Worm (Caenorhabditis elegans) whole organism, L3 larva: ENCODE measurements around the gene C03B1.3.

ENCODE experiments used
- ZK546.5 ChIP-seq: sonication (generic microtip); optimal IDR thresholded peaks from 2 replicates; lab custom pipeline; 2017; ENCODE audit warnings: missing biosample characterization, missing genetic modification characterization
- aly-2 ChIP-seq: fragments of 150-350 bp; optimal IDR thresholded peaks from 2 replicates; lab custom pipeline; 2014; ENCODE audit warnings: missing biosample characterization, missing genetic modification characterization
- ceh-16 ChIP-seq: sonication (generic microtip); optimal IDR thresholded peaks from 2 replicates; lab custom pipeline; 2017; ENCODE audit warnings: missing biosample characterization, missing genetic modification characterization
- ceh-28 ChIP-seq: fragments of 150-350 bp; optimal IDR thresholded peaks from 2 replicates; lab custom pipeline; 2014; ENCODE audit warnings: missing biosample characterization, missing genetic modification reagents, missing genetic modification characterization
- ceh-82 ChIP-seq: fragments of 150-350 bp; optimal IDR thresholded peaks from 2 replicates; lab custom pipeline; 2014; ENCODE audit warnings: missing biosample characterization, missing genetic modification characterization
- ceh-9 ChIP-seq: sonication (generic microtip); optimal IDR thresholded peaks from 2 replicates; lab custom pipeline; 2018; ENCODE audit warnings: missing biosample characterization, missing genetic modification characterization
- egl-27 ChIP-seq: sonication (generic microtip); optimal IDR thresholded peaks from 4 replicates; lab custom pipeline; 2017; ENCODE audit warnings: missing biosample characterization, missing genetic modification reagents, missing genetic modification characterization
- egl-5 ChIP-seq: fragments of 150-350 bp; optimal IDR thresholded peaks from 2 replicates; lab custom pipeline; 2017; ENCODE audit warnings: missing biosample characterization, missing genetic modification reagents, missing genetic modification characterization, inconsistent platforms
- elt-1 ChIP-seq: fragments of 150-350 bp; optimal IDR thresholded peaks from 2 replicates; lab custom pipeline; 2014; ENCODE audit warnings: missing biosample characterization, missing genetic modification characterization
- elt-2 ChIP-seq: sonication (generic microtip); optimal IDR thresholded peaks from 2 replicates; lab custom pipeline; 2016; ENCODE audit warnings: missing genetic modification reagents, mild to moderate bottlenecking, missing genetic modification characterization, missing compliant biosample characterization
- elt-3 ChIP-seq, 3 experiments: fragments of 150-350 bp in 1 of 3; sonication (generic microtip) in 2 of 3; optimal IDR thresholded peaks; 2 replicates in 2 of 3; 4 replicates in 1 of 3; lab custom pipeline; 2014 to 2017; ENCODE audit warnings: missing biosample characterization in 3 of 3, missing genetic modification characterization in 3 of 3
- eor-1 ChIP-seq, 2 experiments: fragments of 150-350 bp; optimal IDR thresholded peaks; 2 replicates each; lab custom pipeline; 2014 to 2018; ENCODE audit warnings: missing biosample characterization in 2 of 2, missing genetic modification characterization in 2 of 2
- fkh-10 ChIP-seq: sonication (generic microtip); optimal IDR thresholded peaks from 2 replicates; lab custom pipeline; 2017; ENCODE audit warnings: missing biosample characterization, missing genetic modification reagents, missing genetic modification characterization
- fkh-2 ChIP-seq: fragments of 150-350 bp; optimal IDR thresholded peaks from 2 replicates; lab custom pipeline; 2014; ENCODE audit warnings: missing biosample characterization, missing genetic modification reagents, missing genetic modification characterization
- fos-1 ChIP-seq: fragments of 150-350 bp; optimal IDR thresholded peaks from 2 replicates; lab custom pipeline; 2014; ENCODE audit warnings: missing biosample characterization, missing genetic modification characterization
- hmg-11 ChIP-seq: sonication (generic microtip); optimal IDR thresholded peaks from 2 replicates; lab custom pipeline; 2016; ENCODE audit warnings: missing genetic modification characterization, missing compliant biosample characterization
- jun-1 ChIP-seq: fragments of 150-350 bp; optimal IDR thresholded peaks from 2 replicates; lab custom pipeline; 2014; ENCODE audit warnings: missing biosample characterization, missing genetic modification reagents, missing genetic modification characterization
- lin-39 ChIP-seq: fragments of 150-350 bp; optimal IDR thresholded peaks from 2 replicates; lab custom pipeline; 2018; ENCODE audit warnings: missing biosample characterization, missing genetic modification reagents, missing genetic modification characterization
- lsy-12 ChIP-seq: sonication (generic microtip); optimal IDR thresholded peaks from 2 replicates; lab custom pipeline; 2016; ENCODE audit warnings: mild to moderate bottlenecking, missing genetic modification characterization, missing compliant biosample characterization
- mdl-1 ChIP-seq: fragments of 150-350 bp; optimal IDR thresholded peaks from 2 replicates; lab custom pipeline; 2014; ENCODE audit warnings: missing biosample characterization, missing genetic modification characterization
- nfya-1 ChIP-seq: sonication (generic microtip); optimal IDR thresholded peaks from 2 replicates; lab custom pipeline; 2017; ENCODE audit warnings: missing genetic modification characterization, mild to moderate bottlenecking, missing compliant biosample characterization, antibody characterized with exemption, moderate library complexity; ENCODE audit not compliant: insufficient read depth
- nhr-11 ChIP-seq: fragments of 150-350 bp; optimal IDR thresholded peaks from 2 replicates; lab custom pipeline; 2014; ENCODE audit warnings: missing biosample characterization, missing genetic modification characterization
- nhr-12 ChIP-seq: fragments of 150-350 bp; optimal IDR thresholded peaks from 2 replicates; lab custom pipeline; 2014; ENCODE audit warnings: missing biosample characterization, missing genetic modification characterization
- nhr-23 ChIP-seq: fragments of 150-350 bp; optimal IDR thresholded peaks from 2 replicates; lab custom pipeline; 2014; ENCODE audit warnings: missing biosample characterization, missing genetic modification reagents, missing genetic modification characterization
- nhr-237 ChIP-seq: fragments of 150-350 bp; optimal IDR thresholded peaks from 2 replicates; lab custom pipeline; 2014; ENCODE audit warnings: missing biosample characterization, missing genetic modification characterization
- nhr-28 ChIP-seq: fragments of 150-350 bp; optimal IDR thresholded peaks from 2 replicates; lab custom pipeline; 2014; ENCODE audit warnings: missing biosample characterization, missing genetic modification characterization
- nhr-77 ChIP-seq: fragments of 150-350 bp; optimal IDR thresholded peaks from 2 replicates; lab custom pipeline; 2014; ENCODE audit warnings: missing biosample characterization, missing genetic modification characterization
- pha-4 ChIP-seq: fragments of 150-350 bp; optimal IDR thresholded peaks from 2 replicates; lab custom pipeline; 2014; ENCODE audit warnings: missing biosample characterization, missing genetic modification reagents, missing genetic modification characterization
- pqm-1 ChIP-seq: fragments of 150-350 bp; optimal IDR thresholded peaks from 2 replicates; lab custom pipeline; 2017; ENCODE audit warnings: missing biosample characterization, missing genetic modification characterization, inconsistent platforms
- sea-2 ChIP-seq: fragments of 150-350 bp; sonication (generic microtip); optimal IDR thresholded peaks from 4 replicates; lab custom pipeline; 2014; ENCODE audit warnings: missing biosample characterization, missing genetic modification reagents, missing genetic modification characterization
- snpc-4 ChIP-seq: fragments of 150-350 bp; optimal IDR thresholded peaks from 2 replicates; lab custom pipeline; 2014; ENCODE audit warnings: missing biosample characterization, missing genetic modification characterization
- tbx-2 ChIP-seq: sonication (generic microtip); optimal IDR thresholded peaks from 2 replicates; lab custom pipeline; 2016; ENCODE audit warnings: mild to moderate bottlenecking, missing genetic modification characterization, missing compliant biosample characterization
- unc-39 ChIP-seq: sonication (generic microtip); optimal IDR thresholded peaks from 4 replicates; lab custom pipeline; 2017; ENCODE audit warnings: missing biosample characterization, missing genetic modification characterization
- unc-62 ChIP-seq: fragments of 150-350 bp; sonication (generic microtip); optimal IDR thresholded peaks from 4 replicates; lab custom pipeline; 2014; ENCODE audit warnings: missing biosample characterization, missing genetic modification reagents, missing genetic modification characterization
- zag-1 ChIP-seq: fragments of 150-350 bp; optimal IDR thresholded peaks from 2 replicates; lab custom pipeline; 2014; ENCODE audit warnings: missing biosample characterization, missing genetic modification characterization
- ztf-11 ChIP-seq: fragments of 150-350 bp; optimal IDR thresholded peaks from 2 replicates; lab custom pipeline; 2014; ENCODE audit warnings: missing biosample characterization, missing genetic modification characterization
- ztf-4 ChIP-seq: fragments of 150-350 bp; optimal IDR thresholded peaks from 2 replicates; lab custom pipeline; 2014; ENCODE audit warnings: missing biosample characterization, missing genetic modification characterization

Gene C03B1.3

DNA sequence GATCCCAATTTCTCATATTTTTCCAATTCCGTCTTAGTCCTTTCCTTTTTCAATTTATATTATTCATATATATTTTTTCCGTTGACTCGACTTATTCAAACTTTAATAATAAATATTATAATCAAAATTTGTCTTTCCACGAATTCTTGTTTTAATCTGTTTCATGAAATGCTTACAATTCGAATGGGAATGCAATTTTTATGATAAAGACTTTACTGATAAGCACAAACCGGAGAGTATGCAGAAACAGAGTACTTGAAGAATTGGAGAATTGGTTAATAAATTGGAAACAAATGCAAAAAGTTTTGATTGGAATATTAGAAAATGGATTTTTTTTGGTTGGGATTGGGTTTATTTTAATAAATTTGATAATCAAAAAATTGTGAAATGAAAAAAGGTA lies 42.5 kb downstream of the C03B1.3 start:
- no peak for TF ChIP-seq ceh-28 (tag; lab: Kevin White, UChicago)
- peak; percentile 74 for TF ChIP-seq elt-2 (tag; lab: Kevin White, UChicago)
- TF ChIP-seq ceh-16 (tag; lab: Kevin White, UChicago): no peak
- no peak for TF ChIP-seq unc-39 (tag; lab: Kevin White, UChicago)
- TF ChIP-seq aly-2 (tag; lab: Kevin White, UChicago): no peak
- TF ChIP-seq pqm-1 (tag; lab: Kevin White, UChicago): peak; percentile 33
- TF ChIP-seq nhr-11 (tag; lab: Kevin White, UChicago): no peak
- TF ChIP-seq eor-1 (tag; optimal IDR thresholded peaks at IDR 0.05; lab: Kevin White, UChicago): no peak
- no peak for TF ChIP-seq fkh-2 (tag; lab: Kevin White, UChicago)
- TF ChIP-seq ztf-11: no peak
- TF ChIP-seq fos-1 (tag; lab: Kevin White, UChicago): no peak
- TF ChIP-seq egl-27 (tag; lab: Kevin White, UChicago): no peak
- TF ChIP-seq pha-4 (tag; lab: Kevin White, UChicago): peak; percentile 17
- no peak for TF ChIP-seq nhr-23 (tag; lab: Kevin White, UChicago)
- no peak for TF ChIP-seq jun-1
- no peak for TF ChIP-seq hmg-11 (tag; lab: Kevin White, UChicago)

DNA sequence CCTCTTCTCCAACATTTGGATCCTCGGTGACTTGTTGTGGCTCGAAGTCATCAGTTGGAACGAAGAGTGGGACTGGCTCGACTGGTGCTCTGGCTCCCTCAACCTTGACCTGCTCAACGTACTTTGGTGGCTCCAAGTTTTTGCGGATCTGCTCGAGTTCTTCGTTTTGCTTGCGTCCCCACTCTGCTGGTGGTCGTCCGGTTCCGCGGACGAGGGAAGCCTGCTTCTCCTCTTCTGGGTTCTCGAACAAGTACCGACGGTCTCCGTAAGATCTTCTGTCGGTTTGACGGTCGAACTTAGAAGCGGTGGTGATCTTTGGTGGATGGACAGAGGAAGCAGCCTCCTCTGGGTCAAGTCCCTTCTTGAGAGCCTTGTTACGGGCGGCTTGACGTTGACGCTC lies 42.9 kb downstream of the C03B1.3 start:
- TF ChIP-seq lsy-12 (tag; lab: Kevin White, UChicago) (no peak), ztf-4 (tag; lab: Kevin White, UChicago) (no peak), zag-1 (tag; lab: Kevin White, UChicago) (no peak), pqm-1 (tag; lab: Kevin White, UChicago) (no peak), nfya-1 (tag; lab: Kevin White, UChicago) (no peak), lin-39 (tag; lab: Kevin White, UChicago) (no peak), fkh-10 (GFP tag; lab: Kevin White, UChicago) (no peak), fkh-2 (tag; lab: Kevin White, UChicago) (no peak), nhr-12 (tag; lab: Kevin White, UChicago) (no peak), sea-2 (GFP tag; lab: Kevin White, UChicago) (no peak), ceh-9 (tag; lab: Kevin White, UChicago) (no peak), tbx-2 (tag; lab: Kevin White, UChicago) (no peak), mdl-1 (no peak), unc-39 (tag; lab: Kevin White, UChicago) (no peak)

DNA sequence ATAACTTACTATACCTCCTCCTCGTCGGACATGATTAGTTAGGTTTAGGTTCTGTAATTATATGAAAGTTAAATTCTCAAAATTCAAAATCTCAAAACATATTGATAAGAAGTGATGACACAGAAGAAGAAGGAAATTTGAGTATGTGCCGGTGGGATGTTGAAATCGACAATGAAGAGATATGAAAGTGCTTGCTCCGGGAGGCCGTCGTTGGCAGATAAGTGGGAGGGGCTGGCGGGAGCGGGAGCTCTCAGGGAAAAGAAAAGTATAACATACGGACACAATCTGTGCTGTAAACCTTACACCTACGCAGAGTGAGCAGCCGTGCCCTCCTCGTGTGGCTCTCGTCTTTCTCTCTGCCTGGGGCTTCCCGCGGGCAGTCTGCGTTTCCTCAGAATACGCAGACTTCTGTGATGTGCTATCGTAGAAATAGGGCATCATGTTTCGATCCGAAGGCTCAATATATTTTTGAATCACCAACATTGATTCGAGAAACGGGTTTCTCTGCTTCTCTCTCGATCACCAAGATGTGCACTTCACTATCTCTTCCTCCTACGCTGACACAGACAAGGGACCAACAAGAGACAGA lies 44.5 kb downstream of the C03B1.3 start, which contains the start of gene mup-2:
TSS of gene mup-2 (minus strand) at position 51 of the 589 bp plus-strand sequence.
- TF ChIP-seq unc-62 (GFP tag; lab: Kevin White, UChicago): no peak
- TF ChIP-seq nhr-12 (tag; lab: Kevin White, UChicago): no peak
- TF ChIP-seq egl-5: no peak
- no peak for TF ChIP-seq nhr-28 (tag; lab: Kevin White, UChicago)
- TF ChIP-seq jun-1: no peak
- TF ChIP-seq zag-1 (tag; lab: Kevin White, UChicago): no peak
- peak; percentile 15 for TF ChIP-seq nfya-1 (tag; lab: Kevin White, UChicago)
- no peak for TF ChIP-seq ceh-16 (tag; lab: Kevin White, UChicago)
- no peak for TF ChIP-seq aly-2 (tag; lab: Kevin White, UChicago)
- no peak for TF ChIP-seq mdl-1
- peak; percentile 33 for TF ChIP-seq lin-39 (tag; lab: Kevin White, UChicago)
- no peak for TF ChIP-seq elt-1 (tag; lab: Kevin White, UChicago)
- no peak for TF ChIP-seq nhr-77 (tag; lab: Kevin White, UChicago)

DNA sequence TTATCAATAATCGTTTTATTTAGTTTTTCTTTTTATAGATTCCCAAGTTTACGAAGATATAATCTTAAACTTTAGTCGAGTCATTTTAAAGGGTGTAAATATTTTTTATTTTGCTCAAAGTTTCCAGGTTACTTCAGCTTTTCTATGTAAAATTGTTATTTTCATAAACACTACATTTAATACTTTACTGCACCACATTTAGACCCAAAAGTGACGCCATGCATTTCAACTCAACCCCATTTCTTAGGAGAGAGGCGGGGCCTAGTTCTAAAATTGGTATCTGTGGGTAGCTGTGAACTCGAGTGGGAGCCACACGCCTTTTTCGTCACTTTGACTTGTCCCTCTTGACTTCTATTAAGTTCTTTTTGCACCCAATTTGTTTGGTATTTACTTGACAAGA lies 46.8 kb downstream of the C03B1.3 start, which contains the start of gene T22E5.1:
TSS of gene T22E5.1 (plus strand) at position 301 of the 400 bp plus-strand sequence.
- no peak for TF ChIP-seq nhr-237 (tag; lab: Kevin White, UChicago)
- no peak for TF ChIP-seq nhr-77 (tag; lab: Kevin White, UChicago)
- TF ChIP-seq zag-1 (tag; lab: Kevin White, UChicago): no peak
- TF ChIP-seq ZK546.5 (tag; lab: Kevin White, UChicago): no peak
- no peak for TF ChIP-seq pqm-1 (tag; lab: Kevin White, UChicago)
- no peak for TF ChIP-seq ceh-28 (tag; lab: Kevin White, UChicago)
- TF ChIP-seq elt-3 (tag; optimal IDR thresholded peaks at IDR 0.05; lab: Kevin White, UChicago): no peak
- no peak for TF ChIP-seq ceh-82 (tag; lab: Kevin White, UChicago)
- TF ChIP-seq hmg-11 (tag; lab: Kevin White, UChicago): no peak
- no peak for TF ChIP-seq aly-2 (tag; lab: Kevin White, UChicago)
- TF ChIP-seq nhr-23 (tag; lab: Kevin White, UChicago): no peak
- TF ChIP-seq snpc-4 (tag; lab: Kevin White, UChicago): no peak
